Worm (Caenorhabditis elegans): Measurements from ENCODE around the gene W10G11.3.

The W10G11.3 gene

ce11 chrII:3562419-3562818 lies at the start of gene W10G11.3:
W10G11.3 (minus strand) TSS chrII:3562519.
- TF ChIP-seq pes-1 (GFP tag; IDR thresholded peaks at IDR 0.05) (no peak), hnd-1 (tag; optimal IDR thresholded peaks at IDR 0.05) (no peak), ceh-36 (tag; optimal IDR thresholded peaks at IDR 0.05) (no peak), B0310.2 (tag; optimal IDR thresholded peaks at IDR 0.05) (no peak)

ce11 chrII:3609764-3610163 lies 47.4 kb upstream of the W10G11.3 start, which contains the start of gene Y49F6A.5:
Y49F6A.5 (minus strand) TSS chrII:3609864.
- TF ChIP-seq aly-1 (tag; optimal IDR thresholded peaks at IDR 0.05) (no peak), ceh-36 (tag; optimal IDR thresholded peaks at IDR 0.05) (no peak), tbx-11 (GFP tag; IDR thresholded peaks at IDR 0.05) (no peak), tra-4 (tag; optimal IDR thresholded peaks at IDR 0.05) (no peak), F13C5.2 (tag; optimal IDR thresholded peaks at IDR 0.05) (no peak), hmbx-1 (tag; optimal IDR thresholded peaks at IDR 0.05) (no peak), ceh-13 (GFP tag; optimal IDR thresholded peaks at IDR 0.05) (no peak), pes-1 (GFP tag; IDR thresholded peaks at IDR 0.05) (no peak), hnd-1 (tag; optimal IDR thresholded peaks at IDR 0.05) (no peak), ets-7 (tag; optimal IDR thresholded peaks at IDR 0.05) (no peak), scrt-1 (GFP tag; IDR thresholded peaks at IDR 0.05) (no peak), hmg-4 (GFP tag; optimal IDR thresholded peaks at IDR 0.05) (no peak), ama-1 (optimal IDR thresholded peaks at IDR 0.05) (no peak)

ce11 chrII:3604578-3604977 lies 42.3 kb upstream of the W10G11.3 start:
- TF ChIP-seq tra-4 (tag; optimal IDR thresholded peaks at IDR 0.05), result no peak
- no peak for TF ChIP-seq flt-1 (GFP tag; IDR thresholded peaks at IDR 0.05)
- TF ChIP-seq pes-1 (GFP tag; IDR thresholded peaks at IDR 0.05), result no peak

ce11 chrII:3598721-3599120 lies 36.4 kb upstream of the W10G11.3 start, which contains the start of gene Y49F6A.11:
Y49F6A.11 (minus strand) TSS chrII:3598821.
- no peak for TF ChIP-seq aly-1 (tag; optimal IDR thresholded peaks at IDR 0.05)
- TF ChIP-seq pes-1 (GFP tag; IDR thresholded peaks at IDR 0.05), result no peak
- no peak for TF ChIP-seq ceh-13 (GFP tag; optimal IDR thresholded peaks at IDR 0.05)
- no peak for TF ChIP-seq sea-1 (GFP tag; conservative IDR thresholded peaks at IDR 0.05)
- no peak for TF ChIP-seq hmbx-1 (tag; optimal IDR thresholded peaks at IDR 0.05)
- TF ChIP-seq tbx-37 (GFP tag; conservative IDR thresholded peaks at IDR 0.05), result no peak
- TF ChIP-seq ets-7 (tag; optimal IDR thresholded peaks at IDR 0.05), result no peak
- no peak for TF ChIP-seq B0310.2 (tag; optimal IDR thresholded peaks at IDR 0.05)
- TF ChIP-seq scrt-1 (GFP tag; IDR thresholded peaks at IDR 0.05), result no peak
- no peak for TF ChIP-seq ama-1 (optimal IDR thresholded peaks at IDR 0.05)
- no peak for TF ChIP-seq hmg-4 (GFP tag; optimal IDR thresholded peaks at IDR 0.05)
- no peak for TF ChIP-seq tra-4 (tag; optimal IDR thresholded peaks at IDR 0.05)

ce11 chrII:3595339-3595738 lies 33.0 kb upstream of the W10G11.3 start, which contains the start of gene Y49F6A.12:
Y49F6A.12 (plus strand) TSS chrII:3595639.
- TF ChIP-seq ceh-13 (GFP tag; optimal IDR thresholded peaks at IDR 0.05) (no peak), ets-7 (tag; optimal IDR thresholded peaks at IDR 0.05) (no peak)

- TF ChIP-seq hmbx-1 (tag; optimal IDR thresholded peaks at IDR 0.05) (no peak), tbx-37 (GFP tag; conservative IDR thresholded peaks at IDR 0.05) (no peak), tbx-11 (GFP tag; IDR thresholded peaks at IDR 0.05) (no peak), sea-1 (GFP tag; conservative IDR thresholded peaks at IDR 0.05) (no peak), pes-1 (GFP tag; IDR thresholded peaks at IDR 0.05) (no peak), flt-1 (GFP tag; IDR thresholded peaks at IDR 0.05) (no peak), F13C5.2 (tag; optimal IDR thresholded peaks at IDR 0.05) (no peak), ceh-36 (tag; optimal IDR thresholded peaks at IDR 0.05) (no peak)
These were observed 21.1 kb upstream of the W10G11.3 start, which contains the start of gene srh-60 for ce11 chrII:3583402-3583801. srh-60 (plus strand) TSS chrII:3583702.

- TF ChIP-seq tra-4 (tag; optimal IDR thresholded peaks at IDR 0.05), result no peak
- TF ChIP-seq F13C5.2 (tag; optimal IDR thresholded peaks at IDR 0.05), result no peak
- no peak for TF ChIP-seq ceh-36 (tag; optimal IDR thresholded peaks at IDR 0.05)
- TF ChIP-seq ets-7 (tag; optimal IDR thresholded peaks at IDR 0.05), result no peak
- TF ChIP-seq tbx-11 (GFP tag; IDR thresholded peaks at IDR 0.05), result no peak
- TF ChIP-seq ama-1 (optimal IDR thresholded peaks at IDR 0.05), result no peak
- no peak for TF ChIP-seq flt-1 (GFP tag; IDR thresholded peaks at IDR 0.05)
- no peak for TF ChIP-seq hmbx-1 (tag; optimal IDR thresholded peaks at IDR 0.05)
- TF ChIP-seq B0310.2 (tag; optimal IDR thresholded peaks at IDR 0.05), result no peak
- TF ChIP-seq hmg-4 (GFP tag; optimal IDR thresholded peaks at IDR 0.05), result no peak
- TF ChIP-seq aly-1 (tag; optimal IDR thresholded peaks at IDR 0.05), result no peak
- no peak for TF ChIP-seq hnd-1 (tag; optimal IDR thresholded peaks at IDR 0.05)
- no peak for TF ChIP-seq ceh-13 (GFP tag; optimal IDR thresholded peaks at IDR 0.05)
- TF ChIP-seq sea-1 (GFP tag; conservative IDR thresholded peaks at IDR 0.05), result no peak
- TF ChIP-seq scrt-1 (GFP tag; IDR thresholded peaks at IDR 0.05), result no peak
- TF ChIP-seq pes-1 (GFP tag; IDR thresholded peaks at IDR 0.05), result no peak
- no peak for TF ChIP-seq tbx-37 (GFP tag; conservative IDR thresholded peaks at IDR 0.05)
These were observed 19.4 kb upstream of the W10G11.3 start, which contains the start of gene srh-59 for ce11 chrII:3581752-3582151. srh-59 (plus strand) TSS chrII:3582052.

- TF ChIP-seq flt-1 (GFP tag; IDR thresholded peaks at IDR 0.05) (no peak), tbx-37 (GFP tag; conservative IDR thresholded peaks at IDR 0.05) (no peak), ama-1 (optimal IDR thresholded peaks at IDR 0.05) (no peak), B0310.2 (tag; optimal IDR thresholded peaks at IDR 0.05) (no peak), scrt-1 (GFP tag; IDR thresholded peaks at IDR 0.05) (no peak), hmg-4 (GFP tag; optimal IDR thresholded peaks at IDR 0.05) (no peak), hmbx-1 (tag; optimal IDR thresholded peaks at IDR 0.05) (no peak), pes-1 (GFP tag; IDR thresholded peaks at IDR 0.05) (no peak), ceh-13 (GFP tag; optimal IDR thresholded peaks at IDR 0.05) (no peak), sea-1 (GFP tag; conservative IDR thresholded peaks at IDR 0.05) (no peak), tra-4 (tag; optimal IDR thresholded peaks at IDR 0.05) (no peak), tbx-11 (GFP tag; IDR thresholded peaks at IDR 0.05) (no peak), F13C5.2 (tag; optimal IDR thresholded peaks at IDR 0.05) (no peak), hnd-1 (tag; optimal IDR thresholded peaks at IDR 0.05) (no peak), ets-7 (tag; optimal IDR thresholded peaks at IDR 0.05) (no peak), aly-1 (tag; optimal IDR thresholded peaks at IDR 0.05) (no peak), ceh-36 (tag; optimal IDR thresholded peaks at IDR 0.05) (no peak)
These were observed 17.4 kb upstream of the W10G11.3 start, which contains the start of gene clec-134 for ce11 chrII:3579767-3580166. clec-134 (plus strand) TSS chrII:3580067.

Measured in whole organism, early embryonic.